Fruit fly (Drosophila melanogaster): ENCODE results near the gene for.

The for gene

dm6 chr2L:3699895-3700294 lies 43.1 kb upstream of the for start, which contains the start of gene CG42465:
TSS of gene CG42465 (plus strand) at chr2L:3700195.
- TF ChIP-seq kay (GFP tag; ENCODE audit: borderline replicate concordance) (no peak), cnc (optimal IDR thresholded peaks at IDR 0.05) (no peak), pad (GFP tag; optimal IDR thresholded peaks at IDR 0.05) (no peak), CG12768 (GFP tag; optimal IDR thresholded peaks at IDR 0.05) (no peak), CG1620 (GFP tag; optimal IDR thresholded peaks at IDR 0.05) (no peak), CG14711 (tag; optimal IDR thresholded peaks at IDR 0.05) (no peak), toe (GFP tag; optimal IDR thresholded peaks at IDR 0.05) (no peak), Hr96 (GFP tag; optimal IDR thresholded peaks at IDR 0.05) (no peak), Mnt (GFP tag; optimal IDR thresholded peaks at IDR 0.05) (no peak), cic (GFP tag; optimal IDR thresholded peaks at IDR 0.05) (no peak), bab1 (GFP tag; optimal IDR thresholded peaks at IDR 0.05) (no peak), tj (GFP tag; optimal IDR thresholded peaks at IDR 0.05) (no peak), Clk (GFP tag; optimal IDR thresholded peaks at IDR 0.05) (no peak), CG7045 (GFP tag; optimal IDR thresholded peaks at IDR 0.05) (no peak), CG33017 (tag; optimal IDR thresholded peaks at IDR 0.05) (no peak), Crg-1 (GFP tag; optimal IDR thresholded peaks at IDR 0.05) (no peak), CG11617 (GFP tag; optimal IDR thresholded peaks at IDR 0.05) (no peak)

- no peak for TF ChIP-seq toe (GFP tag; optimal IDR thresholded peaks at IDR 0.05)
- TF ChIP-seq cic (GFP tag; optimal IDR thresholded peaks at IDR 0.05), result no peak
- TF ChIP-seq kay (GFP tag; ENCODE audit: borderline replicate concordance), result peak; percentile 84
- no peak for TF ChIP-seq CG12768 (GFP tag; optimal IDR thresholded peaks at IDR 0.05)
Measured at dm6 chr2L:3698992-3699514, 42.3 kb upstream of the for start, which contains the start of the genes CG10031 and CG42464. TSS of gene CG10031 (minus strand) at chr2L:3699092. TSS of gene CG42464 (plus strand) at chr2L:3699464.

DNA sequence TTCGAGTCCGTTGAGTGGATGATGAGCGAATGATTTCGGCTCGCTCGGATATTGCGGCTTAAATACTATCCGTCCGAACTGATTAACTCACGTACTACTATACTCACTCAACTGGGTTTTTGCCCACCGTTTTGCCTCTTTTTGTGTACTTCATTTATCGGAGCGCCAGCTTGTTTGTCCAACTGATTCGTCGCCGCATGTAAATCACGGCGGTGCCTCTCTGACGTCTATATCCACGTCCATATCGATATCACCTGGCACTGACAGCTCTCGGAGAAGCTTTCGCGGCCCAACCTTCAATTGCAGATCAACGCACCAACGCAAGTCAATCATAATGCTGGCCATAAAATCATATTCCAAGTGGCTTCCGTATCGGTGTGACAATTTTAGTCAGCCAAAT lies 41.0 kb upstream of the for start, which contains the start of gene CG3604:
Gene CG3604 (minus strand): TSS at position 101 of the 400 bp plus-strand sequence.
- TF ChIP-seq tj (GFP tag; optimal IDR thresholded peaks at IDR 0.05) (no peak), CG7101 (tag; optimal IDR thresholded peaks at IDR 0.05) (no peak), CG7045 (GFP tag; optimal IDR thresholded peaks at IDR 0.05) (no peak), bab1 (GFP tag; optimal IDR thresholded peaks at IDR 0.05) (no peak), CG14711 (tag; optimal IDR thresholded peaks at IDR 0.05) (no peak), pad (GFP tag; optimal IDR thresholded peaks at IDR 0.05) (no peak), Mnt (GFP tag; optimal IDR thresholded peaks at IDR 0.05) (no peak), cnc (optimal IDR thresholded peaks at IDR 0.05) (no peak), cic (GFP tag; optimal IDR thresholded peaks at IDR 0.05) (no peak), toe (GFP tag; optimal IDR thresholded peaks at IDR 0.05) (no peak), Hr96 (GFP tag; optimal IDR thresholded peaks at IDR 0.05) (no peak), kay (GFP tag; ENCODE audit: borderline replicate concordance) (no peak), ovo (GFP tag; optimal IDR thresholded peaks at IDR 0.05) (no peak), CG12768 (GFP tag; optimal IDR thresholded peaks at IDR 0.05) (no peak), CG33017 (tag; optimal IDR thresholded peaks at IDR 0.05) (no peak), CG5204 (GFP tag; optimal IDR thresholded peaks at IDR 0.05) (no peak), CG1620 (GFP tag; optimal IDR thresholded peaks at IDR 0.05) (no peak)

DNA sequence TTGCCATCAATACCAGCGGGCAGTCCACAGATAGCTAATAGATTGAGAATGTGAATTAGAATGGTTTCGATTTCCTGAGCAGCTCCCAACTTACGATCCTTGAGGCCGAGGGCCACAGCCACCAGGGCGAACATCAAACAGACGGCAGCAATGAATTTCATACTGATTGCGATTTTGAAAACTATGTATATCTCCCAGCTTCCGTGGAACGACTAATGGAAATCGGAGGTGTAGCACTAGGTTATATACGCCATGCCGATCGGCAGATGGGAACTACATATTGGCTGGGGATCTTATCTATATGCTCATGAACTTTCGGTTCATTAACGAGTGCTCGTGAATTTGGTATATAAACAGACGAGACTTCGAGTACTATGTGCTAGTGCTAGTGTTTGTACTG lies 39.7 kb upstream of the for start, which contains the start of gene IM33:
Gene IM33 (minus strand): TSS at position 221 of the 400 bp plus-strand sequence.
- TF ChIP-seq CG5204 (GFP tag; optimal IDR thresholded peaks at IDR 0.05), result no peak
- TF ChIP-seq Crg-1 (GFP tag; optimal IDR thresholded peaks at IDR 0.05), result no peak
- peak; percentile 27 for TF ChIP-seq cic (GFP tag; optimal IDR thresholded peaks at IDR 0.05)

dm6 chr2L:3695361-3695818 lies 38.6 kb upstream of the for start, which contains the start of gene CG16713:
TSS of gene CG16713 (minus strand) at chr2L:3695411.
- no peak for TF ChIP-seq pad (GFP tag; optimal IDR thresholded peaks at IDR 0.05)
- peak; percentile 36 for TF ChIP-seq kay (GFP tag; ENCODE audit: borderline replicate concordance)
- TF ChIP-seq CG1620 (GFP tag; optimal IDR thresholded peaks at IDR 0.05), result no peak
- peak; percentile 25 for TF ChIP-seq cic (GFP tag; optimal IDR thresholded peaks at IDR 0.05)

- TF ChIP-seq cic (GFP tag; optimal IDR thresholded peaks at IDR 0.05), result no peak
- TF ChIP-seq Clk (GFP tag; optimal IDR thresholded peaks at IDR 0.05), result no peak
- TF ChIP-seq CG1620 (GFP tag; optimal IDR thresholded peaks at IDR 0.05), result no peak
- TF ChIP-seq bab1 (GFP tag; optimal IDR thresholded peaks at IDR 0.05), result no peak
- TF ChIP-seq CG5204 (GFP tag; optimal IDR thresholded peaks at IDR 0.05), result no peak
- no peak for TF ChIP-seq ovo (GFP tag; optimal IDR thresholded peaks at IDR 0.05)
- TF ChIP-seq Crg-1 (GFP tag; optimal IDR thresholded peaks at IDR 0.05), result no peak
- TF ChIP-seq tj (GFP tag; optimal IDR thresholded peaks at IDR 0.05), result no peak
- TF ChIP-seq Hr96 (GFP tag; optimal IDR thresholded peaks at IDR 0.05), result no peak
- no peak for TF ChIP-seq CG33017 (tag; optimal IDR thresholded peaks at IDR 0.05)
- TF ChIP-seq cnc (optimal IDR thresholded peaks at IDR 0.05), result no peak
- no peak for TF ChIP-seq toe (GFP tag; optimal IDR thresholded peaks at IDR 0.05)
- TF ChIP-seq CG14711 (tag; optimal IDR thresholded peaks at IDR 0.05), result no peak
- TF ChIP-seq kay (GFP tag; ENCODE audit: borderline replicate concordance), result no peak
- TF ChIP-seq CG11617 (GFP tag; optimal IDR thresholded peaks at IDR 0.05), result no peak
- no peak for TF ChIP-seq CG12768 (GFP tag; optimal IDR thresholded peaks at IDR 0.05)
- no peak for TF ChIP-seq CG7045 (GFP tag; optimal IDR thresholded peaks at IDR 0.05)
- no peak for TF ChIP-seq Mnt (GFP tag; optimal IDR thresholded peaks at IDR 0.05)
Measured at dm6 chr2L:3694920-3695319, 38.2 kb upstream of the for start, which contains the start of gene CG43165. TSS of gene CG43165 (minus strand) at chr2L:3695020.

DNA sequence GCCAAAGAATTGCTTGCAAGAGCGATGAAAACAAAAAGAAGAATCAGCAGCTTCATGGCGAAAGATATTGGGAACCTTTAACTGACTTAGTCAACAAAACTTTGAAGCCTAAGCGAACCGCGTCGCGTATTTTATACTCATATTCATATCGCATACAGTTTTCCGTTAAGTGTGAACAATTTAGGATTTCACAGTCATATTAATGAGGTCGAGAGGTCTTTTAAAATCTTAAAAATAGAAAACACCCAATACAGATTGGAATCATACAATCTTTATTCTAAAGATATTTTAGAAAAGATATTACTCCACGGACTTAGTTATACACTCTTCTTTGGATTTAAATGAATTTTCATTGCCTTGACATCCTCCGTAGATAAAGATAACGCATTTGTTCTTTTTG lies 37.1 kb upstream of the for start, which contains the start of gene Acp24A4:
Gene Acp24A4 (minus strand): TSS at position 101 of the 400 bp plus-strand sequence.
- TF ChIP-seq CG14711 (tag; optimal IDR thresholded peaks at IDR 0.05) (no peak), Clk (GFP tag; optimal IDR thresholded peaks at IDR 0.05) (no peak), CG7045 (GFP tag; optimal IDR thresholded peaks at IDR 0.05) (no peak), kay (GFP tag; ENCODE audit: borderline replicate concordance) (no peak), cic (GFP tag; optimal IDR thresholded peaks at IDR 0.05) (no peak), CG11617 (GFP tag; optimal IDR thresholded peaks at IDR 0.05) (no peak), CG1620 (GFP tag; optimal IDR thresholded peaks at IDR 0.05) (no peak), CG7101 (tag; optimal IDR thresholded peaks at IDR 0.05) (no peak), pad (GFP tag; optimal IDR thresholded peaks at IDR 0.05) (no peak), Hr96 (GFP tag; optimal IDR thresholded peaks at IDR 0.05) (no peak), Crg-1 (GFP tag; optimal IDR thresholded peaks at IDR 0.05) (no peak), bab1 (GFP tag; optimal IDR thresholded peaks at IDR 0.05) (no peak), tj (GFP tag; optimal IDR thresholded peaks at IDR 0.05) (no peak), CG12768 (GFP tag; optimal IDR thresholded peaks at IDR 0.05) (no peak), CG33017 (tag; optimal IDR thresholded peaks at IDR 0.05) (no peak), CG5204 (GFP tag; optimal IDR thresholded peaks at IDR 0.05) (no peak), toe (GFP tag; optimal IDR thresholded peaks at IDR 0.05) (no peak), cnc (optimal IDR thresholded peaks at IDR 0.05) (no peak), Mnt (GFP tag; optimal IDR thresholded peaks at IDR 0.05) (no peak)

Measured in whole organism, adult.